In the genomic region with DNA sequence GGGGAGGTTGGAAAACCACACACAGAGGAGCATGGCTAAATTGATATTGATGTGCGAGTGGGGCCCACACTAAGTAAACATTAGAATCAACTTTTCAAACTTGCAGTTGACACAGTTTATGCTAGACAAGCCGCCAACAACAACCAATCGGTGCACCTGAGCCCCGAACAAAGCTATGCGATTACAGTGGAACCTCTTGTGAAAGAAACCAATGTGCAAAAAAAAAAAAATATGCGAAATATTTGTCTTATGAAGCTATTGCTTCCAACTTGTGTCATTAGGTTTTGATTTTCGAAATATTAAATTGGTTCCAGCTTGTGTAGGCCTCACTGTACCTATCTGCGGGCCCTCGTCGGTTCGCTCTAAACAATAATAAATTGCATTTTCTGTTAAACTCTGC, we compare ENCODE assay signal across 1 fruit fly cellular context.
A peak's percentile ranks its signal among the peaks of the same experiment; 100 is the strongest.
TF ChIP-seq lines count a peak whose summit lies in the region.

No protein-coding gene starts in this region.

TF ChIP-seq in whole organism, embryonic, 481 proteins besides CTCF, POLR2A, EP300 and RAD21 (continued from another document):
- TF ChIP-seq Aef1 (GFP tag; IDR thresholded peaks at IDR 0.05; lab: Robert Waterston, UW) (peak; percentile 65; the same call in 2 of the 3 replicates), pnt (GFP tag; optimal IDR thresholded peaks at IDR 0.05; lab: Kevin White, UChicago) (peak; percentile 74), CG11560 (tag; IDR thresholded peaks at IDR 0.05; lab: Robert Waterston, UW) (peak; percentile 34; the same call in 1 of the 3 replicates), cad (GFP tag; optimal IDR thresholded peaks at IDR 0.05; lab: Kevin White, UChicago) (no peak), Fer3 (tag; optimal IDR thresholded peaks at IDR 0.05; lab: Kevin White, UChicago) (peak; percentile 60), CG13894 (tag; optimal IDR thresholded peaks at IDR 0.05; lab: Kevin White, UChicago) (no peak), CG12071 (GFP tag; optimal IDR thresholded peaks at IDR 0.05; lab: Kevin White, UChicago) (peak; percentile 60), Neu2 (GFP tag; optimal IDR thresholded peaks at IDR 0.05; lab: Kevin White, UChicago; ENCODE audit: borderline replicate concordance) (peak; percentile 24), sqz (GFP tag; optimal IDR thresholded peaks at IDR 0.05; lab: Kevin White, UChicago) (peak; percentile 21), CG17912 (GFP tag; optimal IDR thresholded peaks at IDR 0.05; lab: Kevin White, UChicago) (no peak), CG6791 (GFP tag; IDR thresholded peaks at IDR 0.05; lab: Robert Waterston, UW; ENCODE audit: partially characterized antibody) (no peak), kah (GFP tag; optimal IDR thresholded peaks at IDR 0.05; lab: Kevin White, UChicago) (peak; percentile 51), Lim3 (GFP tag; IDR thresholded peaks at IDR 0.05; lab: Robert Waterston, UW) (peak; percentile 20; the same call in 1 of the 2 replicates), da (GFP tag; optimal IDR thresholded peaks at IDR 0.05; lab: Kevin White, UChicago) (no peak), fd3F (GFP tag; optimal IDR thresholded peaks at IDR 0.05; lab: Kevin White, UChicago) (peak; percentile 31), aop (GFP tag; IDR thresholded peaks at IDR 0.05; lab: Robert Waterston, UW) (peak; percentile 69; the same call in 1 of the 2 replicates), CG6654 (GFP tag; optimal IDR thresholded peaks at IDR 0.05; lab: Kevin White, UChicago) (peak; percentile 56), CG9932 (GFP tag; IDR thresholded peaks at IDR 0.05; lab: Robert Waterston, UW) (peak; percentile 44; the same call in 1 of the 2 replicates), CkIIα-i1 (GFP tag; IDR thresholded peaks at IDR 0.05; lab: Robert Waterston, UW) (0 out of 2 replicates have a peak, but pooled peaks have one; percentile 17), Med (GFP tag; lab: Kevin White, UChicago) (peak; percentile 95), Fer2 (tag; optimal IDR thresholded peaks at IDR 0.05; lab: Kevin White, UChicago) (peak; percentile 26), CG10462 (GFP tag; optimal IDR thresholded peaks at IDR 0.05; lab: Kevin White, UChicago) (peak; percentile 23), Dp (GFP tag; optimal IDR thresholded peaks at IDR 0.05; lab: Kevin White, UChicago) (no peak), Dbx (GFP tag; IDR thresholded peaks at IDR 0.05; lab: Robert Waterston, UW) (0 out of 3 replicates have a peak, but pooled peaks have one; percentile 43), grau (tag; optimal IDR thresholded peaks at IDR 0.05; lab: Kevin White, UChicago) (peak; percentile 90), phol (tag; optimal IDR thresholded peaks at IDR 0.05; lab: Kevin White, UChicago) (peak; percentile 75), bbx (GFP tag; IDR thresholded peaks at IDR 0.05; lab: Robert Waterston, UW; ENCODE audit: partially characterized antibody) (no peak), Rx (GFP tag; IDR thresholded peaks at IDR 0.05; lab: Robert Waterston, UW) (peak; percentile 69; the same call in 1 of the 2 replicates), D19B (GFP tag; optimal IDR thresholded peaks at IDR 0.05; lab: Kevin White, UChicago) (peak; percentile 28), repo (GFP tag; optimal IDR thresholded peaks at IDR 0.05; lab: Kevin White, UChicago) (peak; percentile 74), tup (GFP tag; optimal IDR thresholded peaks at IDR 0.05; lab: Kevin White, UChicago) (peak; percentile 22)
